Worm (Caenorhabditis elegans) whole organism, L4 larva: Measurements from ENCODE around the gene cpg-24.
"Not testable (repeated sequence)": the region's sequence is repeated elsewhere in the genome, so short reads cannot be mapped to it uniquely, and the experiment has no call there.

Experiments
- F10B5.3 ChIP-seq: sonication (generic microtip); optimal IDR thresholded peaks from 2 replicates; lab custom pipeline; 2016; ENCODE audit warnings: mild to moderate bottlenecking, missing genetic modification characterization, missing compliant biosample characterization
- F37D6.2 ChIP-seq: sonication (generic microtip); optimal IDR thresholded peaks from 2 replicates; lab custom pipeline; 2016; ENCODE audit warnings: mild to moderate bottlenecking, missing genetic modification characterization, missing compliant biosample characterization
- T26A8.4 ChIP-seq: fragments of 200-800 bp; sonication (Bioruptor generic); IDR thresholded peaks from 2 replicates; pipeline ENCODE4 v1.3.6; 2022; ENCODE audit warnings: missing genetic modification characterization, missing compliant biosample characterization
- Y48G9A.11 ChIP-seq: fragments of 200-800 bp; sonication (Bioruptor generic); IDR thresholded peaks from 2 replicates; pipeline ENCODE4 v1.3.6; 2022; ENCODE audit warnings: missing genetic modification reagents, missing genetic modification characterization, missing compliant biosample characterization
- aha-1 ChIP-seq: fragments of 150-350 bp; peaks from one replicate; lab custom pipeline; 2014; ENCODE audit warnings: missing biosample characterization, missing genetic modification characterization
- aly-2 ChIP-seq: sonication (generic microtip); optimal IDR thresholded peaks from 2 replicates; lab custom pipeline; 2018; ENCODE audit warnings: missing biosample characterization, missing genetic modification characterization
- ceh-28 ChIP-seq: fragments of 150-350 bp; optimal IDR thresholded peaks from 2 replicates; lab custom pipeline; 2014; ENCODE audit warnings: missing biosample characterization, missing genetic modification reagents, missing genetic modification characterization
- ces-1 ChIP-seq: fragments of 150-350 bp; sonication (generic microtip); optimal IDR thresholded peaks from 4 replicates; lab custom pipeline; 2014; ENCODE audit warnings: missing biosample characterization, missing genetic modification reagents, missing genetic modification characterization
- daf-19 ChIP-seq: fragments of 200-800 bp; sonication (Bioruptor generic); conservative IDR thresholded peaks from 2 replicates; pipeline ENCODE4 v1.3.6; 2022; ENCODE audit warnings: missing genetic modification characterization, missing compliant biosample characterization
- daf-8 ChIP-seq: fragments of 200-800 bp; sonication (Bioruptor generic); IDR thresholded peaks from 2 replicates; pipeline ENCODE4 v1.3.6; 2022; ENCODE audit warnings: missing genetic modification characterization, missing compliant biosample characterization
- dmd-8 ChIP-seq: fragments of 200-800 bp; sonication (Bioruptor generic); IDR thresholded peaks from 2 replicates; pipeline ENCODE4 v1.3.6; 2022; ENCODE audit warnings: missing genetic modification characterization, missing compliant biosample characterization
- dpl-1 ChIP-seq: fragments of 150-350 bp; optimal IDR thresholded peaks from 2 replicates; lab custom pipeline; 2014; ENCODE audit warnings: missing biosample characterization, missing genetic modification reagents, missing genetic modification characterization
- dve-1 ChIP-seq: sonication (generic microtip); optimal IDR thresholded peaks from 2 replicates; lab custom pipeline; 2017; ENCODE audit warnings: antibody characterized with exemption, mild to moderate bottlenecking, missing genetic modification characterization, missing compliant biosample characterization; ENCODE audit not compliant: insufficient read depth
- egl-27 ChIP-seq: sonication (generic microtip); optimal IDR thresholded peaks from 3 replicates; lab custom pipeline; 2017; ENCODE audit warnings: missing biosample characterization, missing genetic modification reagents, missing genetic modification characterization
- egl-43 ChIP-seq: fragments of 200-800 bp; sonication (Bioruptor generic); IDR thresholded peaks from 2 replicates; pipeline ENCODE4 v1.3.6; 2022; ENCODE audit warnings: missing genetic modification reagents, missing genetic modification characterization, missing compliant biosample characterization
- fkh-10 ChIP-seq: fragments of 150-350 bp; optimal IDR thresholded peaks from 2 replicates; lab custom pipeline; 2014; ENCODE audit warnings: missing biosample characterization, missing genetic modification reagents, missing genetic modification characterization
- hlh-11 ChIP-seq: fragments of 200-800 bp; sonication (Bioruptor generic); optimal IDR thresholded peaks from 2 replicates; lab custom pipeline; 2018; ENCODE audit warnings: mild to moderate bottlenecking, missing genetic modification characterization, missing compliant biosample characterization
- hlh-30 ChIP-seq: sonication (generic microtip); optimal IDR thresholded peaks from 2 replicates; lab custom pipeline; 2017; ENCODE audit warnings: antibody characterized with exemption, mild to moderate bottlenecking, missing genetic modification characterization, missing compliant biosample characterization; ENCODE audit not compliant: insufficient read depth
- jun-1 ChIP-seq: fragments of 150-350 bp; optimal IDR thresholded peaks from 2 replicates; lab custom pipeline; 2014; ENCODE audit warnings: missing biosample characterization, missing genetic modification reagents, missing genetic modification characterization
- lin-13 ChIP-seq: fragments of 150-350 bp; optimal IDR thresholded peaks from 2 replicates; lab custom pipeline; 2014; ENCODE audit warnings: missing biosample characterization, missing genetic modification reagents, missing genetic modification characterization
- lin-38 ChIP-seq: fragments of 200-800 bp; sonication (Bioruptor generic); IDR thresholded peaks from 2 replicates; pipeline ENCODE4 v1.3.6; 2022; ENCODE audit warnings: missing genetic modification reagents, missing genetic modification characterization, missing compliant biosample characterization
- lsy-2 ChIP-seq, 2 experiments: fragments of 150-350 bp in 1 of 2; sonication (generic microtip) in 1 of 2; optimal IDR thresholded peaks; 2 replicates each; lab custom pipeline; 2014 to 2017; ENCODE audit warnings: missing biosample characterization in 2 of 2, missing genetic modification characterization in 2 of 2
- mdl-1 ChIP-seq, 2 experiments: fragments of 150-350 bp in 1 of 2; sonication (generic microtip) in 1 of 2; optimal IDR thresholded peaks; 2 replicates each; lab custom pipeline; 2014 to 2017; ENCODE audit warnings: missing biosample characterization in 2 of 2, missing genetic modification characterization in 2 of 2
- mep-1 ChIP-seq: fragments of 150-350 bp; sonication (generic microtip); optimal IDR thresholded peaks from 3 replicates; lab custom pipeline; 2014; ENCODE audit warnings: missing biosample characterization, missing genetic modification characterization
- mes-2 ChIP-seq: sonication (generic microtip); optimal IDR thresholded peaks from 2 replicates; lab custom pipeline; 2016; ENCODE audit warnings: missing genotype, mild to moderate bottlenecking, missing genetic modification characterization, missing compliant biosample characterization; ENCODE audit not compliant: poor library complexity, severe bottlenecking
- mxl-2 ChIP-seq: fragments of 200-800 bp; sonication (Bioruptor generic); conservative IDR thresholded peaks from 2 replicates; pipeline ENCODE4 v1.3.6; 2022; ENCODE audit warnings: missing genetic modification reagents, missing genetic modification characterization, missing compliant biosample characterization
- mxl-3 ChIP-seq: fragments of 200-800 bp; sonication (Bioruptor generic); optimal IDR thresholded peaks from 2 replicates; lab custom pipeline; 2018; ENCODE audit warnings: mild to moderate bottlenecking, missing genetic modification characterization, missing compliant biosample characterization
- nhr-111 ChIP-seq: fragments of 200-800 bp; sonication (Bioruptor generic); optimal IDR thresholded peaks from 2 replicates; lab custom pipeline; 2018; ENCODE audit warnings: mild to moderate bottlenecking, missing genetic modification characterization, missing compliant biosample characterization
- nhr-237 ChIP-seq: sonication (generic microtip); optimal IDR thresholded peaks from 2 replicates; lab custom pipeline; 2017; ENCODE audit warnings: missing biosample characterization, missing genetic modification characterization
- nhr-28 ChIP-seq: fragments of 150-350 bp; optimal IDR thresholded peaks from 2 replicates; lab custom pipeline; 2014; ENCODE audit warnings: missing biosample characterization, missing genetic modification characterization
- nhr-42 ChIP-seq: fragments of 200-800 bp; sonication (Bioruptor generic); IDR thresholded peaks from 2 replicates; pipeline ENCODE4 v1.3.6; 2022; ENCODE audit warnings: missing genetic modification characterization, missing compliant biosample characterization
- rbr-2 ChIP-seq: sonication (generic microtip); optimal IDR thresholded peaks from 2 replicates; lab custom pipeline; 2016; ENCODE audit warnings: missing genotype, missing genetic modification characterization, missing compliant biosample characterization
- set-16 ChIP-seq: fragments of 200-800 bp; sonication (Bioruptor generic); IDR thresholded peaks from 2 replicates; pipeline ENCODE4 v1.3.6; 2022; ENCODE audit warnings: missing genetic modification reagents, missing genetic modification characterization, missing compliant biosample characterization
- skn-1 ChIP-seq: fragments of 150-350 bp; optimal IDR thresholded peaks from 2 replicates; lab custom pipeline; 2014; ENCODE audit warnings: missing biosample characterization, missing genetic modification characterization
- snpc-1.2 ChIP-seq: fragments of 200-800 bp; sonication (Bioruptor generic); IDR thresholded peaks from 2 replicates; pipeline ENCODE4 v1.3.6; 2022; ENCODE audit warnings: missing genetic modification reagents, missing genetic modification characterization, missing compliant biosample characterization
- spr-3 ChIP-seq: fragments of 200-800 bp; sonication (Bioruptor generic); optimal IDR thresholded peaks from 2 replicates; lab custom pipeline; 2018; ENCODE audit warnings: mild to moderate bottlenecking, missing genetic modification characterization, missing compliant biosample characterization
- unc-62 ChIP-seq, 3 experiments: fragments of 150-350 bp in 1 of 3; sonication (generic microtip); optimal IDR thresholded peaks in 2 of 3; peaks in 1 of 3; 1 replicate in 1 of 3; 2 replicates in 2 of 3; lab custom pipeline; 2014 to 2017; ENCODE audit warnings: missing biosample characterization in 3 of 3, missing genetic modification characterization in 3 of 3, missing genetic modification reagents in 3 of 3, missing genotype in 1 of 3
- zag-1 ChIP-seq: fragments of 150-350 bp; optimal IDR thresholded peaks from 2 replicates; lab custom pipeline; 2014; ENCODE audit warnings: missing biosample characterization, missing genetic modification characterization
- zip-2 ChIP-seq: fragments of 150-350 bp; optimal IDR thresholded peaks from 2 replicates; lab custom pipeline; 2014; ENCODE audit warnings: missing biosample characterization, missing genetic modification characterization

The cpg-24 gene

DNA sequence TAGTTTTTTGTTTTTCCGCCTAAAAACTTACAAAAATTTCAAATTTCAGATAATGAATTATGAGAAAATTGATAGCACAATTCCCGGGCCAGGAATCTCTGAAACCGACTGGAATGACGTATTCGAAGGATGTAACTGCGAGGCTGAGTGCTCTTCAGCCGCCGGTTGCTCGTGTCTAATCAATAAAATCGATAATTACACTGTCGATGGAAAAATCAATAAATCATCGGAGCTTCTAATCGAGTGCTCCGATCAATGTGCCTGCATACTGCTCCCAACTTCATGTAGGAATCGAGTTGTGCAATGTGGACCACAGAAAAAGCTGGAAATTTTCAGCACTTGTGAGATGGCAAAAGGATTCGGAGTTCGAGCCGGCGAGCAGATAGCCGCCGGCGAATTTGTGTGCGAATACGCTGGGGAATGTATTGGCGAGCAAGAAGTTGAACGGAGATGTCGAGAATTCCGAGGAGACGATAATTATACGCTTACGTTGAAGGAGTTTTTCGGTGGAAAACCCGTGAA lies 28.8 kb upstream of the cpg-24 start:
- TF ChIP-seq ceh-28 (tag; lab: Kevin White, UChicago) (peak; percentile 87), snpc-1.2 (GFP tag; lab: Robert Waterston, UW) (no peak), aha-1 (tag; lab: Kevin White, UChicago) (peak; percentile 95)
- TF ChIP-seq, all 104 proteins: peak for 2

DNA sequence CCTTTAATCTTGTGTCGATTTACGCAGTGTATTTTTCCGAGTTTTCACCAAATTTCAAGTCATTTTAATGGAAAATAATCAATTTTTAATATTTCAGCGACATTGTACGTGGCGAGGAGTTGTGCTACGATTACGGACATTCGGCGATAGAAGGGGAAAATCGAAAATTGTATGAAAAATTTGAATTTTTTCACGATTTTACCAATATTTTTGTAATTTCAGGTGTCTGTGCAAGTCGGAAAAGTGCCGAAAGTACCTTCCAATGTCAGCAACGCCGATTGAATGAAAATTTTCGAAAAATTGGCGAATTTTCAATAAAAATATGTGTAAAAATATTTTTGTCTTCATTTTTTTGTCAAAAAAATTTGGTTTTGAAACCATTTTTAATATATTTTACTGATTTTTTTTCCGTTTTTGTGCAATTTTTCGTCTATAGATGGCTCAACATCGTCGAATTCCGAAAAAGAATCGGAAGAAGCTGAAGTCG lies 26.4 kb upstream of the cpg-24 start, which contains the start of gene Y41D4B.11:
Gene Y41D4B.11, plus strand, starts transcription at position 437 of the 487 bp plus-strand sequence.
- TF ChIP-seq unc-62 (GFP tag; optimal IDR thresholded peaks at IDR 0.05 in 1 of 2; lab: Kevin White, UChicago) (peak in 1 of 2 experiments; percentile 91), unc-62 (tag; optimal IDR thresholded peaks at IDR 0.05; lab: Kevin White, UChicago) (no peak), F37D6.2 (tag; lab: Kevin White, UChicago) (no peak)

DNA sequence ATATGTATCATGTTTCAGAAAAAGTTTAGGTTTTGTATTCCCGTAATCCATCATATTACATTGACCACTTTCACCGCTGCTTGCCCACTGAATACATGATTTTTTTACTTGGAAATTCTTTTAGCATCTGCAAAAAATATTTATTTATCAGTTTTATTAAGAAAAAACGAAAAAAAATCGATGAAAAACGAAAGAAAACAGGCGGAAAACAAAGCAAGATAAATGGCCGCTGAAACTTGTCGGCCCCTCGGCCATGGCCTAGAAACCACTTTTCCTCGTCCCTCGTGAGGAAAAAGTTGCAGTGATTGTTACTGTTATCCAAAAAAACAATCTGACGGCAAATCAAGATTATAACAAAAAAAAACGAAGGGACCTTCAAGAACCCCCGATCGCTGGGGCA lies 21.8 kb upstream of the cpg-24 start, which contains the start of gene dsl-3:
Gene dsl-3, plus strand, starts transcription at position 301 of the 400 bp plus-strand sequence.
- not testable (repeated sequence) for TF ChIP-seq F10B5.3 (tag; lab: Kevin White, UChicago); mes-2 (tag; lab: Kevin White, UChicago); fkh-10 (GFP tag; lab: Kevin White, UChicago)

DNA sequence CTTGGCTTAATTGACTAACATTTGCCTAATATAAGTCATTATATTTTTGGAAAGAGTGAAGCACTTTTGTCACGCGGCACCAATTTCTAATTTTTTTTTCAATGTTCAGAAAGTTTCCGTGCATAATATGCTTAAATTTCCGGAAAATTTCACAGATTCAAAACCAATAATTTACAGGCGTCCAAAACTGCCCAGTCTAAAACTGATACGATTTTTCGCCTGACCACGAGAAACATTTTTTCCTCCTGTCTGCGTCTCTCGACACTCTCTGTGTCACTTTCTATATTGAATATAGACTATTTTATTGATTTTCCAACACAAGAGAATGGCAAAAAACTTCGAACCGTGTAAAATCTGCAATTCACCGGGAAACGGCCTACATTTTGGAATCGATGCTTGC lies 18.2 kb upstream of the cpg-24 start, which contains the start of gene nhr-122:
Gene nhr-122, plus strand, starts transcription at position 301 of the 400 bp plus-strand sequence.
- TF ChIP-seq aha-1 (tag; lab: Kevin White, UChicago) (peak; percentile 9), mdl-1 (tag; optimal IDR thresholded peaks at IDR 0.05; lab: Kevin White, UChicago) (peak in 1 of 2 experiments; percentile 36), lin-13 (no peak), hlh-30 (tag; lab: Kevin White, UChicago) (peak; percentile 12), mes-2 (tag; lab: Kevin White, UChicago) (peak; percentile 30), dve-1 (peak; percentile 21)

DNA sequence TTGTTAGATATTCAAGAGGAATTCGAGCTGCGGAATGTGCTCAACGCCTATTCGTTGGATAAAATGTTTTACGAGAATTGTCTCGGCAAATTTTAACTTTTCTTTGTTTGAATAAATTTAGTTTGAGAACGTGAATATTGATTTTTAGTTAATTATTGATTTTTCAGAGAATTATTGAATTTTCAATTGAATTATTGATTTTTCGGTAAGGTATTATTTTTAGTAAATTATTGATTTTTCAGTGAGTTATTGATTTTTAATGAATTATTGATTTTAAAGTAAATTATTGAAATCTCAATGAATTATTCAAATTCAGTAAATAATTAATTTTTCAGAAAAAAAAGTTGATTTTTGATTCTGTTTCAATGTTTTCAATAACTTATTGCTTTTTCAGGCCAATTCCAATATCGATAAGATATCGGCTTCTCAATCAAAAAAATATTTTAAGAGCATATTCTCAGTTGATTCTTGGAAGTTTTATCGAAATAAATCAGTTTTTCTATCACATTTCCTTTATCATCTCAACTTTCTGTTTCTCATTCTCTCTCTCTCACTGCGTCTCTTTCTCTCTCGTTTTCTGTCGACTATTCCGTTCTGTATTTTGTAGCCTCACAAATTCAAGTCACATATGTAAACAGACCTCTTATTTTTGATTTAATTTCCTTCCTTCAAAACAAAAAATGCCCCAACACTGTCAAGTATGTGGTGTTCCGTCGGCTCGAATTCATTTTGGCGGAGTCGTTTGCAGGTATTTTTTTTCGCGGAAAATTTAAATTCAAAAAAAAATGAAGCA lies 12.0 kb upstream of the cpg-24 start, which contains the start of gene nhr-92:
Gene nhr-92, plus strand, starts transcription at position 576 of the 793 bp plus-strand sequence.
- TF ChIP-seq dve-1 (peak; percentile 53), mxl-2 (GFP tag; lab: Robert Waterston, UW) (no peak), jun-1 (tag; lab: Kevin White, UChicago) (no peak), Y48G9A.11 (GFP tag; lab: Robert Waterston, UW) (no peak), lsy-2 (tag; optimal IDR thresholded peaks at IDR 0.05; lab: Kevin White, UChicago) (no peak), set-16 (no peak), nhr-111 (GFP tag; lab: Kevin White, UChicago) (no peak), ces-1 (GFP tag; lab: Kevin White, UChicago) (no peak), hlh-30 (tag; lab: Kevin White, UChicago) (peak; percentile 37), nhr-42 (no peak), spr-3 (no peak), egl-27 (tag; lab: Kevin White, UChicago) (no peak), nhr-28 (tag; lab: Kevin White, UChicago) (peak; percentile 99), mes-2 (tag; lab: Kevin White, UChicago) (peak; percentile 29), ceh-28 (tag; lab: Kevin White, UChicago) (peak; percentile 91), F10B5.3 (tag; lab: Kevin White, UChicago) (no peak), egl-43 (no peak), mep-1 (tag; lab: Kevin White, UChicago) (no peak), hlh-11 (tag; lab: Kevin White, UChicago) (peak; percentile 8), aly-2 (tag; lab: Kevin White, UChicago) (no peak), skn-1 (tag; lab: Kevin White, UChicago) (no peak), dmd-8 (GFP tag; lab: Robert Waterston, UW) (no peak), mxl-3 (GFP tag; lab: Kevin White, UChicago) (no peak), T26A8.4 (no peak), daf-8 (GFP tag; lab: Robert Waterston, UW) (no peak), nhr-237 (no peak), zag-1 (no peak), daf-19 (GFP tag; lab: Robert Waterston, UW) (no peak), zip-2 (tag; lab: Kevin White, UChicago) (no peak), rbr-2 (tag; lab: Kevin White, UChicago) (no peak), lin-38 (no peak), dpl-1 (GFP tag; lab: Kevin White, UChicago) (no peak)
